Worm (Caenorhabditis elegans): Measurements from ENCODE around the gene srlf-30.

ce11 chrIV:10858300-10859016 lies 41.7 kb upstream of the srlf-30 start, which contains the start of the genes T11G6.2 and hars-1:
- TF ChIP-seq elt-2 (tag; optimal IDR thresholded peaks at IDR 0.05) = no peak
- no peak for TF ChIP-seq hlh-30 (tag; optimal IDR thresholded peaks at IDR 0.05; ENCODE audit: insufficient read depth)
- TF ChIP-seq ztf-16 (tag; optimal IDR thresholded peaks at IDR 0.05) = no peak
- TF ChIP-seq ceh-14 (tag; optimal IDR thresholded peaks at IDR 0.05) = no peak
- no peak for TF ChIP-seq pros-1 (tag; optimal IDR thresholded peaks at IDR 0.05)
- no peak for TF ChIP-seq lim-6 (tag; optimal IDR thresholded peaks at IDR 0.05)
- TF ChIP-seq K02D7.2 (tag; optimal IDR thresholded peaks at IDR 0.05) = no peak
- TF ChIP-seq ahr-1 (tag; optimal IDR thresholded peaks at IDR 0.05) = no peak
- TF ChIP-seq unc-55 (GFP tag; optimal IDR thresholded peaks at IDR 0.05) = no peak
- no peak for TF ChIP-seq ama-1 (optimal IDR thresholded peaks at IDR 0.05)
- TF ChIP-seq fkh-10 (GFP tag; optimal IDR thresholded peaks at IDR 0.05) = no peak
- no peak for TF ChIP-seq ceh-22 (tag; optimal IDR thresholded peaks at IDR 0.05)
- TF ChIP-seq nhr-11 (tag; optimal IDR thresholded peaks at IDR 0.05) = no peak
